Worm (Caenorhabditis elegans): ENCODE measurements around the gene dnj-1.

- TF ChIP-seq elt-3 (tag; optimal IDR thresholded peaks at IDR 0.05), result no peak
- no peak for TF ChIP-seq snpc-4 (tag; optimal IDR thresholded peaks at IDR 0.05)
- TF ChIP-seq nhr-28 (tag; optimal IDR thresholded peaks at IDR 0.05), result no peak
These were observed 45.5 kb downstream of the dnj-1 start for ce11 chrIV:11344288-11344687.

Measured in whole organism, mixed stage, embryonic.